Fruit fly (Drosophila melanogaster) whole organism, embryonic: Measurements from ENCODE around the gene CG32459.
A peak's percentile ranks its signal among the peaks of the same experiment; 100 is the strongest.

Experiments
- Asciz ChIP-seq: fragments of 200-800 bp; sonication (Bioruptor generic); optimal IDR thresholded peaks from 2 replicates; lab custom pipeline; 2017; ENCODE audit warnings: missing biosample characterization, mild to moderate bottlenecking, missing genetic modification characterization, missing genetic modification reagents
- Awh ChIP-seq: fragments of 200-800 bp; sonication (Bioruptor generic); IDR thresholded peaks from 2 replicates; pipeline ENCODE4, ENCODE4 v1.3.6; 2022; ENCODE audit warnings: missing biosample characterization, missing genetic modification characterization
- CG12769 ChIP-seq: fragments of 200-800 bp; sonication (Bioruptor generic); optimal IDR thresholded peaks from 2 replicates; lab custom pipeline; 2019; ENCODE audit warnings: missing biosample characterization, mild to moderate bottlenecking, missing genetic modification characterization, moderate library complexity
- CG13624 ChIP-seq: fragments of 200-800 bp; sonication (Bioruptor generic); optimal IDR thresholded peaks from 2 replicates; lab custom pipeline; 2016; ENCODE audit warnings: missing biosample characterization, missing genetic modification characterization
- CG13894 ChIP-seq: fragments of 200-800 bp; sonication (Bioruptor generic); optimal IDR thresholded peaks from 3 replicates; lab custom pipeline; 2018; ENCODE audit warnings: missing biosample characterization, mild to moderate bottlenecking, missing genetic modification characterization, moderate library complexity
- CG15011 ChIP-seq: fragments of 200-800 bp; sonication (Bioruptor generic); optimal IDR thresholded peaks from 3 replicates; lab custom pipeline; 2018; ENCODE audit warnings: missing biosample characterization, mild to moderate bottlenecking, missing genetic modification characterization
- CG16779 ChIP-seq: fragments of 200-800 bp; sonication (Bioruptor generic); IDR thresholded peaks from 2 replicates; pipeline ENCODE4 v1.3.6; 2022; ENCODE audit warnings: missing biosample characterization, missing genetic modification characterization
- CG17802 ChIP-seq: fragments of 200-800 bp; sonication (Bioruptor generic); optimal IDR thresholded peaks from 2 replicates; lab custom pipeline; 2018; ENCODE audit warnings: missing biosample characterization, mild to moderate bottlenecking, missing genetic modification characterization, moderate library complexity
- CG2199 ChIP-seq: fragments of 200-800 bp; sonication (Bioruptor generic); IDR thresholded peaks from 3 replicates; pipeline ENCODE4 v1.3.6; 2022; ENCODE audit warnings: missing biosample characterization, missing genetic modification characterization
- CG2678 ChIP-seq: fragments of 200-800 bp; sonication (Bioruptor generic); optimal IDR thresholded peaks from 3 replicates; lab custom pipeline; 2019; ENCODE audit warnings: missing biosample characterization, mild to moderate bottlenecking, missing genetic modification characterization, moderate library complexity
- CG30403 ChIP-seq: fragments of 200-800 bp; sonication (Bioruptor generic); optimal IDR thresholded peaks from 3 replicates; lab custom pipeline; 2016; ENCODE audit warnings: missing biosample characterization, missing genetic modification characterization
- CG31388 ChIP-seq: fragments of 200-800 bp; sonication (Bioruptor generic); optimal IDR thresholded peaks from 2 replicates; lab custom pipeline; 2016; ENCODE audit warnings: missing biosample characterization, missing genetic modification characterization
- CG34422 ChIP-seq: fragments of 200-800 bp; sonication (Bioruptor generic); IDR thresholded peaks from 3 replicates; pipeline ENCODE4 v1.3.6; 2022; ENCODE audit warnings: missing biosample characterization, missing genetic modification characterization
- CG42726 ChIP-seq: fragments of 200-800 bp; sonication (Bioruptor generic); IDR thresholded peaks from 2 replicates; pipeline ENCODE4 v1.3.6; 2022; ENCODE audit warnings: missing biosample characterization, missing genetic modification characterization; ENCODE audit not compliant: partially characterized antibody
- CG7271 ChIP-seq: fragments of 200-800 bp; sonication (Bioruptor generic); optimal IDR thresholded peaks from 2 replicates; lab custom pipeline; 2018; ENCODE audit warnings: missing biosample characterization, mild to moderate bottlenecking, missing genetic modification characterization, moderate library complexity
- CG9609 ChIP-seq: fragments of 200-800 bp; sonication (Bioruptor generic); optimal IDR thresholded peaks from 3 replicates; lab custom pipeline; 2016; ENCODE audit warnings: missing biosample characterization, missing genetic modification characterization
- Ets65A ChIP-seq: fragments of 200-800 bp; sonication (Bioruptor generic); peaks from one replicate; lab custom pipeline; 2016; ENCODE audit warnings: missing biosample characterization, missing genetic modification characterization
- HHEX ChIP-seq: fragments of 200-800 bp; sonication (Bioruptor generic); optimal IDR thresholded peaks from 3 replicates; lab custom pipeline; 2017; ENCODE audit warnings: missing biosample characterization, mild to moderate bottlenecking, missing genetic modification characterization, missing genetic modification reagents
- Med ChIP-seq: fragments of 200-800 bp; sonication (Bioruptor generic); peaks from one replicate; lab custom pipeline; 2016; ENCODE audit warnings: missing biosample characterization, missing genetic modification characterization, mild to moderate bottlenecking, inconsistent platforms, moderate library complexity
- Optix ChIP-seq: fragments of 200-800 bp; sonication (Bioruptor generic); IDR thresholded peaks from 3 replicates; pipeline ENCODE4 v1.3.6; 2022; ENCODE audit warnings: missing biosample characterization, missing genetic modification characterization
- PHDP ChIP-seq: fragments of 200-800 bp; sonication (Bioruptor generic); optimal IDR thresholded peaks from 3 replicates; lab custom pipeline; 2018; ENCODE audit warnings: missing biosample characterization, mild to moderate bottlenecking, missing genetic modification characterization, moderate library complexity
- Rfx ChIP-seq: fragments of 200-800 bp; sonication (Bioruptor generic); IDR thresholded peaks from 2 replicates; pipeline ENCODE4 v1.3.6; 2022; ENCODE audit warnings: missing biosample characterization, missing genetic modification characterization
- Spps ChIP-seq: fragments of 200-800 bp; sonication (Bioruptor generic); optimal IDR thresholded peaks from 2 replicates; lab custom pipeline; 2018; ENCODE audit warnings: missing biosample characterization, mild to moderate bottlenecking, missing genetic modification characterization
- Taf1 ChIP-seq: fragments of 200-800 bp; sonication (Bioruptor generic); IDR thresholded peaks from 2 replicates; pipeline ENCODE4 v1.3.6; 2022; ENCODE audit warnings: missing biosample characterization, missing genetic modification characterization
- Usf ChIP-seq: fragments of 200-800 bp; sonication (Bioruptor generic); optimal IDR thresholded peaks from 2 replicates; lab custom pipeline; 2017; ENCODE audit warnings: missing genotype, missing biosample characterization, missing genetic modification characterization
- chinmo ChIP-seq: fragments of 200-800 bp; sonication (Bioruptor generic); IDR thresholded peaks from 4 replicates; pipeline ENCODE4 v1.3.6; 2022; ENCODE audit warnings: missing biosample characterization, missing genetic modification characterization; ENCODE audit not compliant: partially characterized antibody
- chm ChIP-seq: fragments of 200-800 bp; sonication (Bioruptor generic); IDR thresholded peaks from 2 replicates; pipeline ENCODE4 v1.3.6; 2022; ENCODE audit warnings: missing biosample characterization, missing genetic modification characterization
- corto ChIP-seq: fragments of 200-800 bp; sonication (Bioruptor generic); optimal IDR thresholded peaks from 2 replicates; lab custom pipeline; 2016; ENCODE audit warnings: missing biosample characterization, mild to moderate bottlenecking, missing genetic modification characterization, moderate library complexity
- dan ChIP-seq: fragments of 200-800 bp; sonication (Bioruptor generic); IDR thresholded peaks from 2 replicates; pipeline ENCODE4 v1.3.6; 2022; ENCODE audit warnings: missing biosample characterization, missing genetic modification characterization
- emc ChIP-seq: fragments of 200-800 bp; sonication (Bioruptor generic); optimal IDR thresholded peaks from 2 replicates; lab custom pipeline; 2016; ENCODE audit warnings: missing biosample characterization, missing genetic modification characterization
- gem ChIP-seq: fragments of 200-800 bp; sonication (Bioruptor generic); optimal IDR thresholded peaks from 2 replicates; lab custom pipeline; 2019; ENCODE audit warnings: missing biosample characterization, mild to moderate bottlenecking, missing genetic modification characterization, moderate library complexity
- her ChIP-seq: fragments of 200-800 bp; sonication (Bioruptor generic); optimal IDR thresholded peaks from 2 replicates; lab custom pipeline; 2016; ENCODE audit warnings: missing biosample characterization, missing genetic modification characterization
- maf-S ChIP-seq: fragments of 200-800 bp; sonication (Bioruptor generic); optimal IDR thresholded peaks from 2 replicates; lab custom pipeline; 2016; ENCODE audit warnings: missing biosample characterization, missing genetic modification characterization
- mld ChIP-seq: fragments of 200-800 bp; sonication (Bioruptor generic); IDR thresholded peaks from 3 replicates; pipeline ENCODE4 v1.3.6; 2022; ENCODE audit warnings: missing biosample characterization, missing genetic modification characterization; ENCODE audit not compliant: partially characterized antibody
- nerfin-1 ChIP-seq: fragments of 200-800 bp; sonication (Bioruptor generic); optimal IDR thresholded peaks from 3 replicates; lab custom pipeline; 2019; ENCODE audit warnings: missing biosample characterization, mild to moderate bottlenecking, missing genetic modification characterization, moderate library complexity
- pita ChIP-seq: fragments of 200-800 bp; sonication (Bioruptor generic); optimal IDR thresholded peaks from 2 replicates; lab custom pipeline; 2017; ENCODE audit warnings: missing biosample characterization, mild to moderate bottlenecking, missing genetic modification characterization
- psq ChIP-seq: fragments of 200-800 bp; sonication (Bioruptor generic); optimal IDR thresholded peaks from 2 replicates; lab custom pipeline; 2017; ENCODE audit warnings: missing biosample characterization, missing genetic modification characterization
- sd ChIP-seq: fragments of 200-800 bp; sonication (Bioruptor generic); optimal IDR thresholded peaks from 3 replicates; lab custom pipeline; 2018; ENCODE audit warnings: missing biosample characterization, mild to moderate bottlenecking, missing genetic modification characterization, moderate library complexity
- sens-2 ChIP-seq: fragments of 200-800 bp; sonication (Bioruptor generic); IDR thresholded peaks from 2 replicates; pipeline ENCODE4 v1.3.6; 2022; ENCODE audit warnings: missing biosample characterization, missing genetic modification characterization
- sim ChIP-seq: fragments of 200-800 bp; sonication (Bioruptor generic); IDR thresholded peaks from 2 replicates; pipeline ENCODE4 v1.3.6; 2022; ENCODE audit warnings: missing biosample characterization, missing genetic modification characterization
- slp2 ChIP-seq: fragments of 200-800 bp; sonication (Bioruptor generic); optimal IDR thresholded peaks from 2 replicates; lab custom pipeline; 2016; ENCODE audit warnings: missing biosample characterization, missing genetic modification characterization
- sna ChIP-seq: fragments of 200-800 bp; sonication (Bioruptor generic); IDR thresholded peaks from 2 replicates; pipeline ENCODE4 v1.3.6; 2022; ENCODE audit warnings: missing biosample characterization, missing genetic modification characterization; ENCODE audit not compliant: partially characterized antibody
- sob ChIP-seq: fragments of 200-800 bp; sonication (Bioruptor generic); IDR thresholded peaks from 2 replicates; pipeline ENCODE4 v1.3.6; 2022; ENCODE audit warnings: missing biosample characterization, missing genetic modification characterization
- sr ChIP-seq: fragments of 200-800 bp; sonication (Bioruptor generic); IDR thresholded peaks from 3 replicates; pipeline ENCODE4 v1.3.6; 2022; ENCODE audit warnings: missing biosample characterization, missing genetic modification characterization
- sug ChIP-seq: fragments of 200-800 bp; optimal IDR thresholded peaks from 2 replicates; lab custom pipeline; 2019; ENCODE audit warnings: missing biosample characterization, mild to moderate bottlenecking, missing genetic modification characterization, moderate library complexity
- tgo ChIP-seq: fragments of 200-800 bp; sonication (Bioruptor generic); IDR thresholded peaks from 3 replicates; pipeline ENCODE4 v1.3.6; 2022; ENCODE audit warnings: missing biosample characterization, missing genetic modification characterization
- trem ChIP-seq: fragments of 200-800 bp; optimal IDR thresholded peaks from 3 replicates; lab custom pipeline; 2019; ENCODE audit warnings: missing biosample characterization, mild to moderate bottlenecking, missing genetic modification characterization, moderate library complexity
- tup ChIP-seq: fragments of 200-800 bp; sonication (Bioruptor generic); optimal IDR thresholded peaks from 2 replicates; lab custom pipeline; 2016; ENCODE audit warnings: missing biosample characterization, mild to moderate bottlenecking, missing genetic modification characterization, moderate library complexity
- vvl ChIP-seq: fragments of 200-800 bp; sonication (Bioruptor generic); IDR thresholded peaks from 2 replicates; pipeline ENCODE4 v1.3.6; 2022; ENCODE audit warnings: missing biosample characterization, missing genetic modification characterization
- yki ChIP-seq: fragments of >200 bp; optimal IDR thresholded peaks from 3 replicates; lab custom pipeline; 2018

Gene CG32459

dm6 chr3L:22880914-22881313, 25.1 kb upstream of the CG32459 start, which contains the start of gene slif:
TSS of gene slif (plus strand) at chr3L:22881045.
- TF ChIP-seq CG9609 (GFP tag; lab: Kevin White, UChicago) = no peak
- peak; percentile 40 for TF ChIP-seq CG13894 (tag; lab: Kevin White, UChicago)
- TF ChIP-seq tgo (GFP tag; lab: Robert Waterston, UW) = no peak
- TF ChIP-seq sens-2 (GFP tag; lab: Robert Waterston, UW) = no peak
- TF ChIP-seq PHDP = no peak
- TF ChIP-seq sd (tag; lab: Kevin White, UChicago) = no peak
- peak; percentile 83; the same call in 2 of the 4 replicates for TF ChIP-seq chinmo (GFP tag; lab: Robert Waterston, UW)
- TF ChIP-seq her (GFP tag; lab: Kevin White, UChicago) = no peak
- no peak for TF ChIP-seq mld (GFP tag; lab: Robert Waterston, UW)
- TF ChIP-seq HHEX (GFP tag; lab: Kevin White, UChicago) = no peak
- TF ChIP-seq gem (tag; lab: Kevin White, UChicago) = no peak
- no peak for TF ChIP-seq CG2199 (GFP tag; lab: Robert Waterston, UW)
- no peak for TF ChIP-seq sim (GFP tag; lab: Robert Waterston, UW)
- no peak for TF ChIP-seq CG13624 (GFP tag; lab: Kevin White, UChicago)
- TF ChIP-seq CG12769 = peak; percentile 53
- TF ChIP-seq vvl (GFP tag; lab: Robert Waterston, UW) = no peak
- no peak for TF ChIP-seq psq (GFP tag; lab: Kevin White, UChicago)
- 0 out of 2 replicates have a peak, but pooled peaks have one; percentile 23 for TF ChIP-seq CG16779 (GFP tag; lab: Robert Waterston, UW)
- no peak for TF ChIP-seq pita (GFP tag; lab: Kevin White, UChicago)
- TF ChIP-seq CG7271 (tag; lab: Kevin White, UChicago) = no peak
- no peak for TF ChIP-seq Spps
- TF ChIP-seq sob = no peak
- no peak for TF ChIP-seq chm (GFP tag; lab: Robert Waterston, UW)
- TF ChIP-seq Awh = no peak
- TF ChIP-seq Rfx = no peak
- no peak for TF ChIP-seq dan (GFP tag; lab: Robert Waterston, UW)
- peak; percentile 73 for TF ChIP-seq Med (GFP tag; lab: Kevin White, UChicago)
- no peak for TF ChIP-seq yki (lab: Kevin White, UChicago)

dm6 chr3L:22879344-22879723, 23.5 kb upstream of the CG32459 start:
- TF ChIP-seq Optix (GFP tag; lab: Robert Waterston, UW) (no peak), CG42726 (no peak), trem (tag; lab: Kevin White, UChicago) (no peak), slp2 (GFP tag; lab: Kevin White, UChicago) (no peak), Med (GFP tag; lab: Kevin White, UChicago) (peak; percentile 53), corto (no peak), sr (GFP tag; lab: Robert Waterston, UW) (no peak), Ets65A (peak; percentile 55), CG2678 (tag; lab: Kevin White, UChicago) (no peak), Usf (no peak), nerfin-1 (tag; lab: Kevin White, UChicago) (no peak), Taf1 (GFP tag; lab: Robert Waterston, UW) (no peak)

- TF ChIP-seq CG34422 (peak; percentile 100), CG17802 (tag; lab: Kevin White, UChicago) (peak; percentile 96), Asciz (GFP tag; lab: Kevin White, UChicago) (peak; percentile 100), maf-S (GFP tag; lab: Kevin White, UChicago) (peak; percentile 100), CG30403 (peak; percentile 100), sna (peak; percentile 39; the same call in 1 of the 2 replicates), CG31388 (GFP tag; lab: Kevin White, UChicago) (peak; percentile 100), emc (GFP tag; lab: Kevin White, UChicago) (peak; percentile 99), CG15011 (GFP tag; lab: Kevin White, UChicago) (peak; percentile 100), sug (tag; lab: Kevin White, UChicago) (peak; percentile 98), tup (peak; percentile 100), Optix (GFP tag; lab: Robert Waterston, UW) (peak; percentile 100)
Measured at dm6 chr3L:22878723-22879343, 23.0 kb upstream of the CG32459 start, which contains the start of the genes Chro and Ssl1. TSS of gene Chro (minus strand) at chr3L:22878984. TSS of gene Ssl1 (plus strand) at chr3L:22879089.
